Worm (Caenorhabditis elegans): ENCODE measurements around the gene odc-1.

DNA sequence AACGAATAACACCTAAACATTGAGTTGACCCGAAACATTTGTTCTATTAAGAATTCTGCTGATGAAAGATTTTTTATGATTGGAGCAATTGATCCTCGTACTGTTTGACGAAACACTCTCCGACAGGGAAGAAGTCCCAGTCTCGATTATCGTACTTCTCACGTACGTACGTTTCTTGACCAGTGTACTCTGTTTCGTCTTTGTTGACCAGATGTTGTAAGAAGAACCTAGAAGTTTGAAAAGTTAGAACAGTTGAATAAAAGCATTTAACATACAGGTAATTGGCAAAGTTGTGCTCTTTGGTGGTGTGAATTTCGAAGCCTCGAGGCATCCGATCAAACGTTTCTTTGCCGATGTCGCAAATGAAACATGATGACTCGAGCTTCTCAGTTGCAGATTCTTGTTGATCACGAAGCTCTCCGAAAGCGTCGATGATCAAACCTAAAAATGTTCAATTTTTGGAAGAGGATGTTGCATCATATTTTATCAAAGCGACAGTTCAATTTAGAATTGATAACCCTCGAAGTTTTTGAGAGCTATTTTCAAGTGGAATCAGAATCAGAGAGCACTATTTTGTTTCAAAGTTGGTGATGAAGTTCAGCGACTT, 2.0 kb upstream of the odc-1 start:
- no peak for TF ChIP-seq lsy-2 (tag; optimal IDR thresholded peaks at IDR 0.05)
- TF ChIP-seq nhr-12 (tag; optimal IDR thresholded peaks at IDR 0.05), result no peak
- no peak for TF ChIP-seq nhr-237 (tag; optimal IDR thresholded peaks at IDR 0.05)
- TF ChIP-seq unc-62 (GFP tag; optimal IDR thresholded peaks at IDR 0.05), result no peak
